Fruit fly (Drosophila melanogaster) whole organism: Measurements from ENCODE around the gene Lim3.

Source experiments
- CG8478 ChIP-seq: fragments of >200 bp; optimal IDR thresholded peaks from 2 replicates; lab custom pipeline; 2018; ENCODE audit warnings: inconsistent platforms
- Dll ChIP-seq: fragments of >200 bp; optimal IDR thresholded peaks from 2 replicates; lab custom pipeline; 2017
- pan ChIP-seq: fragments of >200 bp; optimal IDR thresholded peaks from 2 replicates; lab custom pipeline; 2017
- psq ChIP-seq: fragments of >200 bp; optimal IDR thresholded peaks from 2 replicates; lab custom pipeline; 2017
- usp ChIP-seq: fragments of >200 bp; optimal IDR thresholded peaks from 2 replicates; lab custom pipeline; 2017; ENCODE audit warnings: missing biosample characterization, missing genetic modification characterization, mixed read lengths

DNA sequence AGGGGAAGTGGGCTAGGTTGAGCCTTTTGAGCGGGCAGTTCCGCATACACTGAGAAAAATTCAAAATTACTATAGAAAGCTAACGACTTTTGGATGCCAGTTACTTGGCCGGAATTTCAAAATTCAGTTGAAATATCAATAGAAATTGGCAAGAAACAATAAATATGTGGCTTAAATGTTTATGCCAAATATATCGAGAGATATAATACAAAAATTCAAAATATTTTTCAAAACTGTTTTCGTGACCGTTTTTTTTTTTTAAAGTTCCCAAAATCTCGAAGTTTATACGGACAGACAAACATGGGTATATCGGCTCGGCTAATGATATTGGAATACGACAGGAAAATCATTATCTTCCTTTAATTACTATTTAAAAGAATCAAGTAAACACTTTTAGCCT is 12.8 kb upstream of the Lim3 start:
- TF ChIP-seq usp (GFP tag; lab: Kevin White, UChicago) (no peak), psq (lab: Kevin White, UChicago) (no peak), CG8478 (lab: Kevin White, UChicago) (no peak), pan (no peak), Dll (lab: Kevin White, UChicago) (no peak)
